Worm (Caenorhabditis elegans) whole organism, midembryonic: Measurements from ENCODE around the gene nlp-16.

ENCODE experiments used
- T22C8.4 ChIP-seq: fragments of 200-800 bp; sonication (Bioruptor generic); IDR thresholded peaks from 2 replicates; pipeline ENCODE4 v1.3.6; 2022; ENCODE audit warnings: missing genetic modification characterization, missing compliant biosample characterization
- flt-1 ChIP-seq: fragments of 200-800 bp; sonication (Bioruptor generic); IDR thresholded peaks from 2 replicates; pipeline ENCODE4 v1.3.6; 2022; ENCODE audit warnings: missing genetic modification characterization, missing compliant biosample characterization
- med-1 ChIP-seq: sonication (generic microtip); optimal IDR thresholded peaks from 2 replicates; lab custom pipeline; 2017; ENCODE audit warnings: missing genetic modification characterization, mild to moderate bottlenecking, missing compliant biosample characterization, antibody characterized with exemption, missing genetic modification reagents; ENCODE audit not compliant: insufficient read depth
- ref-1 ChIP-seq: fragments of 200-800 bp; sonication (Bioruptor generic); conservative IDR thresholded peaks from 2 replicates; pipeline ENCODE4 v1.3.6; 2022; ENCODE audit warnings: missing genetic modification reagents, missing genetic modification characterization, missing compliant biosample characterization

DNA sequence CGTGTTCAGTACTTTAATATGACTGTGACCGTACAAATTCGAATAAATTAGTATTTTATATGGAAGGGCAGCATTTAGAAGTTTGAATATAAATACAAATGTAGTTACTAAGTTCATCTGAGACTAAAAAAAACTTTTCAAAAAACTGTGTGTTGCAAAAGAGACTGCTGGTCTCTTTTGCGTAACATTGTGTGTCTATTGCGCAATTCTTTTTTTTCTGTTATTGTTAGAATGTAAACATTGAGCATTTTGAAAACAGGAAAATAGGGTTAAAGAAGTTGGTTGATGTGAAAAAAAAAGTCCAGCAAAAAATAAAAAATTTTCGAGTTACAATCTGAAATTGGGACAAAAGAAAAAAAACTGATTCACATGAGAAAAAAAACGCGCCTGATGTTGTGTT lies 50.3 kb downstream of the nlp-16 start:
- TF ChIP-seq flt-1 (GFP tag; lab: Robert Waterston, UW) (no peak), med-1 (GFP tag; lab: Kevin White, UChicago) (no peak), T22C8.4 (GFP tag; lab: Robert Waterston, UW) (no peak), ref-1 (GFP tag; lab: Robert Waterston, UW) (no peak)
